Fruit fly (Drosophila melanogaster): ENCODE results near the gene CG11417.

Gene CG11417

dm6 chrX:1387149-1387752 is 33.4 kb downstream of the CG11417 start (continued):
- peak; percentile 3 for TF ChIP-seq CG18599 (GFP tag; optimal IDR thresholded peaks at IDR 0.05)
- TF ChIP-seq sug (tag; optimal IDR thresholded peaks at IDR 0.05): peak; percentile 4
- no peak for TF ChIP-seq inv (GFP tag; IDR thresholded peaks at IDR 0.05; ENCODE audit: partially characterized antibody)
- TF ChIP-seq CG12659 (GFP tag; optimal IDR thresholded peaks at IDR 0.05): peak; percentile 10
- TF ChIP-seq Opbp (GFP tag; IDR thresholded peaks at IDR 0.05; ENCODE audit: partially characterized antibody): no peak
- peak; percentile 28 for TF ChIP-seq CG11723 (GFP tag; optimal IDR thresholded peaks at IDR 0.05)
- TF ChIP-seq CG12391 (tag; optimal IDR thresholded peaks at IDR 0.05): no peak
- TF ChIP-seq C15 (GFP tag; IDR thresholded peaks at IDR 0.05): no peak
- TF ChIP-seq Abd-B (GFP tag; optimal IDR thresholded peaks at IDR 0.05): no peak
- no peak for TF ChIP-seq Dp (GFP tag; optimal IDR thresholded peaks at IDR 0.05)
- TF ChIP-seq oc (tag; optimal IDR thresholded peaks at IDR 0.05): no peak
- TF ChIP-seq CG5180 (GFP tag; optimal IDR thresholded peaks at IDR 0.05): peak; percentile 11
- TF ChIP-seq CG1603 (tag; optimal IDR thresholded peaks at IDR 0.05): peak; percentile 15
- peak; percentile 55 for TF ChIP-seq pfk (GFP tag; optimal IDR thresholded peaks at IDR 0.05)
- no peak for TF ChIP-seq CG10431 (GFP tag; optimal IDR thresholded peaks at IDR 0.05)
- TF ChIP-seq wek (GFP tag; optimal IDR thresholded peaks at IDR 0.05): peak; percentile 42
- peak; percentile 7; the same call in 1 of the 2 replicates for TF ChIP-seq HLH3B (GFP tag; IDR thresholded peaks at IDR 0.05)
- peak; percentile 35 for TF ChIP-seq CG2678 (tag; optimal IDR thresholded peaks at IDR 0.05)
- TF ChIP-seq run (tag; optimal IDR thresholded peaks at IDR 0.05): peak; percentile 0
- TF ChIP-seq CG15514 (GFP tag; optimal IDR thresholded peaks at IDR 0.05): peak; percentile 33
- no peak for TF ChIP-seq Gsc (GFP tag; IDR thresholded peaks at IDR 0.05)
- peak; percentile 20 for TF ChIP-seq CG17385 (GFP tag; optimal IDR thresholded peaks at IDR 0.05)
- TF ChIP-seq CG42726 (GFP tag; IDR thresholded peaks at IDR 0.05; ENCODE audit: partially characterized antibody): no peak
- TF ChIP-seq bsh (GFP tag; optimal IDR thresholded peaks at IDR 0.05): peak in 1 of 2 experiments; percentile 2
- TF ChIP-seq Xrp1 (GFP tag; IDR thresholded peaks at IDR 0.05): 0 out of 2 replicates have a peak, but pooled peaks have one; percentile 22
- TF ChIP-seq lab (GFP tag; optimal IDR thresholded peaks at IDR 0.05): peak; percentile 51
- no peak for TF ChIP-seq ato (GFP tag; IDR thresholded peaks at IDR 0.05; ENCODE audit: partially characterized antibody)
- TF ChIP-seq crol (GFP tag; IDR thresholded peaks at IDR 0.05): peak; percentile 85
- peak; percentile 32 for TF ChIP-seq CG17912 (GFP tag; optimal IDR thresholded peaks at IDR 0.05)
- TF ChIP-seq CG4404 (GFP tag; IDR thresholded peaks at IDR 0.05): no peak
- TF ChIP-seq CG6813 (GFP tag; optimal IDR thresholded peaks at IDR 0.05): peak; percentile 7
- peak; percentile 53 for TF ChIP-seq ATbp (GFP tag; optimal IDR thresholded peaks at IDR 0.05)
- no peak for TF ChIP-seq Bgb (GFP tag; IDR thresholded peaks at IDR 0.05; ENCODE audit: partially characterized antibody)
- TF ChIP-seq grn (GFP tag; optimal IDR thresholded peaks at IDR 0.05): peak; percentile 91
- no peak for TF ChIP-seq ro (GFP tag; IDR thresholded peaks at IDR 0.05)
- TF ChIP-seq Elba2 (GFP tag; optimal IDR thresholded peaks at IDR 0.05): no peak
- TF ChIP-seq stc (GFP tag; IDR thresholded peaks at IDR 0.05): 0 out of 2 replicates have a peak, but pooled peaks have one; percentile 19
- TF ChIP-seq CG13424 (tag; optimal IDR thresholded peaks at IDR 0.05): peak; percentile 6
- no peak for TF ChIP-seq CkIIα-i1 (GFP tag; IDR thresholded peaks at IDR 0.05)
- peak; percentile 76 for TF ChIP-seq kni (GFP tag; optimal IDR thresholded peaks at IDR 0.05)
- no peak for TF ChIP-seq CG10462 (GFP tag; optimal IDR thresholded peaks at IDR 0.05)
- peak; percentile 17 for TF ChIP-seq CG13296 (GFP tag; optimal IDR thresholded peaks at IDR 0.05)
- TF ChIP-seq CG18619 (GFP tag; optimal IDR thresholded peaks at IDR 0.05): peak; percentile 7
- peak; percentile 32 for TF ChIP-seq Adf1 (GFP tag; IDR thresholded peaks at IDR 0.05)
- no peak for TF ChIP-seq CG17568 (GFP tag; optimal IDR thresholded peaks at IDR 0.05)
- peak; percentile 28 for TF ChIP-seq HmgZ (tag; optimal IDR thresholded peaks at IDR 0.05)
- no peak for TF ChIP-seq CG11456 (GFP tag; IDR thresholded peaks at IDR 0.05)
- TF ChIP-seq YL-1 (GFP tag; optimal IDR thresholded peaks at IDR 0.05): no peak
